Fruit fly (Drosophila melanogaster): Measurements from ENCODE around the gene bin.

The bin gene

DNA sequence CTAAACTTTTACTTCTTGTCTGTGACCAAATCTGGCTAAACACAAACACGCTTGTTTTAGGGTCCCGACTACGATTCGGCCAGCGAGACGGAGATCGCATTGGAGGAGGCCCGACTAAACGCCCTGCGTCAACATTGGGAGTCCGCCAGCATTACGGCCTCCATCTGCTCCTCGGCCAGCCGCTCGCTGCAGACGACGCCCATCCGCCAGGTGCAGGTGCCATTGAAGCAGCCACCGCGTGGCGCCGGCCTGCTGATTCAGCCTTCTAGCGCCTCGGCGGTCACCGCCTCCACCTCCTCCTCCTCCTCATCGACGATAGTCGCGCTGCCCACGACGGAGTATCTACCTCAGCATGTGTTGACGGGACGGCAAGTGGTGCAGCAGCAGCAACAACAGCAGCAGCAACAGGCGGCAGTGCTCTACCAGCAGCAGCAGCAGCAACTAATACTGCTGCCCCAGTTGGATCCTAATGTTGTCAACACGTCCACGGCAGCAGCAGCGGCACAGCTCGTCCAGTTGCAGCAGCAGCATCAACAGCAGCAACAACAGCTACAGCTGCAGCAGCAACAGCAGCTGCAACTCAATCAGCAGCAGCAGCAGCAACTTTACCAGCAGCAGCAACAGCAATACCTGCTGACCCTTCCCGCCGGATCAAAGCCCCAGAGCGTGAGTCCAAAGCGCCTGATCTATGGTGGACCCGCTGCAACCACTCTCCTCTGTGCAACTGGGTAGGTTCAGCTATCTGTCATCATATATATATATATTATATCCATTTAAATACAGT is 43.0 kb upstream of the bin start:
- TF ChIP-seq CG12605 (GFP tag; IDR thresholded peaks at IDR 0.05) (no peak), CG10348 (GFP tag; IDR thresholded peaks at IDR 0.05) (no peak), CG9948 (tag; optimal IDR thresholded peaks at IDR 0.05) (no peak), EcR (GFP tag; optimal IDR thresholded peaks at IDR 0.05) (no peak), CG8301 (tag; optimal IDR thresholded peaks at IDR 0.05) (no peak), Snoo (tag; optimal IDR thresholded peaks at IDR 0.05) (no peak), Pif1A (GFP tag; optimal IDR thresholded peaks at IDR 0.05) (no peak)

- TF ChIP-seq CG15710 (tag; optimal IDR thresholded peaks at IDR 0.05) (peak; percentile 91), CG14655 (GFP tag; optimal IDR thresholded peaks at IDR 0.05) (no peak), CG4496 (GFP tag; IDR thresholded peaks at IDR 0.05) (peak; percentile 95), EcR (GFP tag; optimal IDR thresholded peaks at IDR 0.05) (no peak), Pif1B (GFP tag; optimal IDR thresholded peaks at IDR 0.05) (peak; percentile 89), fd96Ca (GFP tag; IDR thresholded peaks at IDR 0.05) (peak; percentile 64; the same call in 2 of the 3 replicates), CG8159 (tag; optimal IDR thresholded peaks at IDR 0.05) (peak; percentile 91), CG10348 (GFP tag; IDR thresholded peaks at IDR 0.05) (peak; percentile 43; the same call in 1 of the 2 replicates), CG32121 (GFP tag; IDR thresholded peaks at IDR 0.05) (peak; percentile 88), CG17806 (tag; optimal IDR thresholded peaks at IDR 0.05) (peak; percentile 92), Snoo (tag; optimal IDR thresholded peaks at IDR 0.05) (peak; percentile 88), D1 (tag; optimal IDR thresholded peaks at IDR 0.05) (no peak), Pif1A (GFP tag; optimal IDR thresholded peaks at IDR 0.05) (peak; percentile 85), rn (GFP tag; IDR thresholded peaks at IDR 0.05) (0 out of 2 replicates have a peak, but pooled peaks have one; percentile 9), CG13204 (GFP tag; optimal IDR thresholded peaks at IDR 0.05) (no peak), CG34367 (tag; optimal IDR thresholded peaks at IDR 0.05) (peak; percentile 87), CG8301 (tag; optimal IDR thresholded peaks at IDR 0.05) (peak; percentile 89), CG12605 (GFP tag; IDR thresholded peaks at IDR 0.05) (peak; percentile 88; the same call in 1 of the 2 replicates), Ets98B (GFP tag; IDR thresholded peaks at IDR 0.05) (peak; percentile 90), CG9948 (tag; optimal IDR thresholded peaks at IDR 0.05) (peak; percentile 94), gl (tag; optimal IDR thresholded peaks at IDR 0.05) (peak; percentile 78)
Observed at dm6 chr3L:6955254-6956229, 34.9 kb upstream of the bin start, which contains the start of the genes CG10077 and CG9948. Gene CG10077, minus strand, starts transcription at chr3L:6955904. Gene CG9948, plus strand, starts transcription at chr3L:6955991.

- no peak for TF ChIP-seq CG9948 (tag; optimal IDR thresholded peaks at IDR 0.05)
- no peak for TF ChIP-seq CG15710 (tag; optimal IDR thresholded peaks at IDR 0.05)
- no peak for TF ChIP-seq Pif1A (GFP tag; optimal IDR thresholded peaks at IDR 0.05)
- no peak for TF ChIP-seq CG10348 (GFP tag; IDR thresholded peaks at IDR 0.05)
- no peak for TF ChIP-seq Ets98B (GFP tag; IDR thresholded peaks at IDR 0.05)
- TF ChIP-seq gl (tag; optimal IDR thresholded peaks at IDR 0.05) = no peak
- TF ChIP-seq rn (GFP tag; IDR thresholded peaks at IDR 0.05) = no peak
- no peak for TF ChIP-seq CG34367 (tag; optimal IDR thresholded peaks at IDR 0.05)
- no peak for TF ChIP-seq CG13204 (GFP tag; optimal IDR thresholded peaks at IDR 0.05)
- TF ChIP-seq CG8159 (tag; optimal IDR thresholded peaks at IDR 0.05) = no peak
- TF ChIP-seq CG4496 (GFP tag; IDR thresholded peaks at IDR 0.05) = no peak
- no peak for TF ChIP-seq CG14655 (GFP tag; optimal IDR thresholded peaks at IDR 0.05)
- TF ChIP-seq CG8301 (tag; optimal IDR thresholded peaks at IDR 0.05) = no peak
Observed at dm6 chr3L:6957753-6958420, 32.5 kb upstream of the bin start, which contains the start of the genes Uqcc1 and Surf1. Gene Uqcc1, minus strand, starts transcription at chr3L:6958108. Gene Surf1, plus strand, starts transcription at chr3L:6958346.

- TF ChIP-seq CG13204 (GFP tag; optimal IDR thresholded peaks at IDR 0.05) = no peak
- TF ChIP-seq EcR (GFP tag; optimal IDR thresholded peaks at IDR 0.05) = peak; percentile 12
Observed at dm6 chr3L:6961992-6962570, 28.3 kb upstream of the bin start.

- TF ChIP-seq EcR (GFP tag; optimal IDR thresholded peaks at IDR 0.05) = no peak
- TF ChIP-seq CG13204 (GFP tag; optimal IDR thresholded peaks at IDR 0.05) = no peak
- no peak for TF ChIP-seq fd96Ca (GFP tag; IDR thresholded peaks at IDR 0.05)
- TF ChIP-seq Pif1B (GFP tag; optimal IDR thresholded peaks at IDR 0.05) = no peak
- TF ChIP-seq CG8301 (tag; optimal IDR thresholded peaks at IDR 0.05) = no peak
- TF ChIP-seq Snoo (tag; optimal IDR thresholded peaks at IDR 0.05) = no peak
- TF ChIP-seq Pif1A (GFP tag; optimal IDR thresholded peaks at IDR 0.05) = no peak
- no peak for TF ChIP-seq CG34367 (tag; optimal IDR thresholded peaks at IDR 0.05)
- no peak for TF ChIP-seq CG14655 (GFP tag; optimal IDR thresholded peaks at IDR 0.05)
- TF ChIP-seq CG32121 (GFP tag; IDR thresholded peaks at IDR 0.05) = no peak
- TF ChIP-seq CG8159 (tag; optimal IDR thresholded peaks at IDR 0.05) = no peak
- TF ChIP-seq gl (tag; optimal IDR thresholded peaks at IDR 0.05) = no peak
- no peak for TF ChIP-seq CG12605 (GFP tag; IDR thresholded peaks at IDR 0.05)
- no peak for TF ChIP-seq Ets98B (GFP tag; IDR thresholded peaks at IDR 0.05)
- TF ChIP-seq rn (GFP tag; IDR thresholded peaks at IDR 0.05) = no peak
- TF ChIP-seq CG4496 (GFP tag; IDR thresholded peaks at IDR 0.05) = no peak; the same call in 2 of the 3 replicates
- TF ChIP-seq CG9948 (tag; optimal IDR thresholded peaks at IDR 0.05) = no peak
- TF ChIP-seq CG17806 (tag; optimal IDR thresholded peaks at IDR 0.05) = no peak
Observed at dm6 chr3L:6963175-6963574, 27.2 kb upstream of the bin start.

Data from whole organism, pupa.